Worm (Caenorhabditis elegans): ENCODE results near the gene Y8A9A.2.

Gene Y8A9A.2

ce11 chrII:3808104-3808503, 12.7 kb downstream of the Y8A9A.2 start, which contains the start of gene F54D10.5 (continued):
- TF ChIP-seq dox-1 (GFP tag; IDR thresholded peaks at IDR 0.05) (0 out of 2 replicates have a peak, but pooled peaks have one; percentile 46), F23B12.7 (tag; optimal IDR thresholded peaks at IDR 0.05; ENCODE audit: insufficient read depth) (peak; percentile 67), F33H1.4 (GFP tag; IDR thresholded peaks at IDR 0.05) (peak; percentile 22; the same call in 1 of the 2 replicates), rcor-1 (GFP tag; IDR thresholded peaks at IDR 0.05) (peak; percentile 44), F39B2.1 (GFP tag; IDR thresholded peaks at IDR 0.05) (no peak), nhr-80 (tag; optimal IDR thresholded peaks at IDR 0.05) (no peak), madf-3 (GFP tag; IDR thresholded peaks at IDR 0.05) (no peak), let-607 (tag; optimal IDR thresholded peaks at IDR 0.05) (peak in 1 of 2 experiments; percentile 11), athp-1 (tag; optimal IDR thresholded peaks at IDR 0.05) (no peak), tbp1 (GFP tag; optimal IDR thresholded peaks at IDR 0.05) (peak; percentile 14), ztf-18 (tag; optimal IDR thresholded peaks at IDR 0.05) (no peak), snpc-3.4 (tag; optimal IDR thresholded peaks at IDR 0.05) (peak; percentile 25), nhr-120 (GFP tag; IDR thresholded peaks at IDR 0.05) (no peak), snpc-1.3 (tag; optimal IDR thresholded peaks at IDR 0.05; ENCODE audit: insufficient read depth) (peak; percentile 57), akir-1 (GFP tag; optimal IDR thresholded peaks at IDR 0.05) (no peak), lin-35 (GFP tag; optimal IDR thresholded peaks at IDR 0.05) (peak in 1 of 3 experiments; percentile 83), nfyb-1 (GFP tag; IDR thresholded peaks at IDR 0.05) (no peak), cebp-1 (GFP tag; IDR thresholded peaks at IDR 0.05) (no peak), cebp-1 (tag; optimal IDR thresholded peaks at IDR 0.05) (peak; percentile 53), F57A8.1 (GFP tag; optimal IDR thresholded peaks at IDR 0.05) (no peak)

- TF ChIP-seq D2030.7 (GFP tag; IDR thresholded peaks at IDR 0.05) (peak; percentile 32; the same call in 1 of the 2 replicates), him-1 (tag; optimal IDR thresholded peaks at IDR 0.05) (peak; percentile 33), nhr-179 (tag; optimal IDR thresholded peaks at IDR 0.05) (no peak), ceh-91 (GFP tag; IDR thresholded peaks at IDR 0.05) (peak; percentile 61; the same call in 1 of the 2 replicates), snpc-1.3 (tag; optimal IDR thresholded peaks at IDR 0.05; ENCODE audit: insufficient read depth) (peak; percentile 12), madf-8 (GFP tag; conservative IDR thresholded peaks at IDR 0.05) (peak; percentile 79), lsl-1 (GFP tag; optimal IDR thresholded peaks at IDR 0.05) (peak; percentile 95), xnd-1 (tag; optimal IDR thresholded peaks at IDR 0.05) (peak; percentile 98), madf-6 (GFP tag; IDR thresholded peaks at IDR 0.05) (peak; percentile 93), B0336.3 (GFP tag; IDR thresholded peaks at IDR 0.05) (no peak), F33H1.4 (GFP tag; IDR thresholded peaks at IDR 0.05) (peak; percentile 52)
These were observed 13.2 kb downstream of the Y8A9A.2 start for ce11 chrII:3808643-3809042.

ce11 chrII:3810550-3810949, 15.1 kb downstream of the Y8A9A.2 start:
- TF ChIP-seq zfh-2 (GFP tag; conservative IDR thresholded peaks at IDR 0.05) (peak; percentile 43; the same call in 1 of the 2 replicates), nhr-80 (tag; optimal IDR thresholded peaks at IDR 0.05) (peak; percentile 87), hlh-12 (tag; optimal IDR thresholded peaks at IDR 0.05) (no peak), snpc-4 (GFP tag; optimal IDR thresholded peaks at IDR 0.05) (no peak), snpc-4 (tag; optimal IDR thresholded peaks at IDR 0.05) (peak in 1 of 4 experiments; percentile 33), attf-5 (GFP tag; optimal IDR thresholded peaks at IDR 0.05) (peak; percentile 38), ztf-22 (GFP tag; optimal IDR thresholded peaks at IDR 0.05) (no peak), mcd-1 (GFP tag; IDR thresholded peaks at IDR 0.05) (0 out of 2 replicates have a peak, but pooled peaks have one; percentile 30), dox-1 (GFP tag; IDR thresholded peaks at IDR 0.05) (peak; percentile 70), K12H6.12 (tag; optimal IDR thresholded peaks at IDR 0.05) (peak; percentile 42), lin-40 (tag; optimal IDR thresholded peaks at IDR 0.05) (peak; percentile 23), hrde-1 (tag; optimal IDR thresholded peaks at IDR 0.05; ENCODE audit: borderline replicate concordance) (no peak), cebp-1 (GFP tag; IDR thresholded peaks at IDR 0.05) (no peak), cebp-1 (tag; optimal IDR thresholded peaks at IDR 0.05) (peak; percentile 37), hmg-1.2 (GFP tag; IDR thresholded peaks at IDR 0.05) (peak; percentile 93)
